Worm (Caenorhabditis elegans) whole organism, L4 larva: ENCODE results near the gene mvk-1.

ENCODE experiments used
- F37D6.2 ChIP-seq: sonication (generic microtip); optimal IDR thresholded peaks from 2 replicates; lab custom pipeline; 2016; ENCODE audit warnings: mild to moderate bottlenecking, missing genetic modification characterization, missing compliant biosample characterization
- F44E2.7 ChIP-seq: fragments of 200-800 bp; sonication (Bioruptor generic); IDR thresholded peaks from 2 replicates; pipeline ENCODE4 v2.1.2; 2022; ENCODE audit warnings: missing genetic modification characterization, missing compliant biosample characterization
- F49E8.2 ChIP-seq: sonication (generic microtip); optimal IDR thresholded peaks from 2 replicates; lab custom pipeline; 2016; ENCODE audit warnings: missing compliant biosample characterization, mild to moderate bottlenecking, missing genetic modification characterization, borderline replicate concordance
- R02D3.7 ChIP-seq: fragments of 150-350 bp; sonication (generic microtip); optimal IDR thresholded peaks from 3 replicates; lab custom pipeline; 2014; ENCODE audit warnings: missing biosample characterization, missing genetic modification characterization
- T20F7.1 ChIP-seq: fragments of 200-800 bp; sonication (Bioruptor generic); optimal IDR thresholded peaks from 2 replicates; lab custom pipeline; 2018; ENCODE audit warnings: mild to moderate bottlenecking, missing genetic modification characterization, missing compliant biosample characterization
- Y5F2A.4 ChIP-seq: fragments of 200-800 bp; sonication (Bioruptor generic); optimal IDR thresholded peaks from 2 replicates; lab custom pipeline; 2018; ENCODE audit warnings: mild to moderate bottlenecking, missing genetic modification characterization, missing compliant biosample characterization
- Y75B8A.6 ChIP-seq: fragments of 200-800 bp; sonication (Bioruptor generic); IDR thresholded peaks from 2 replicates; pipeline ENCODE4 v1.3.6; 2022; ENCODE audit warnings: missing genetic modification reagents, missing genetic modification characterization, missing compliant biosample characterization
- ama-1 ChIP-seq: fragments of 150-350 bp; optimal IDR thresholded peaks from 2 replicates; lab custom pipeline; 2014; ENCODE audit warnings: inconsistent platforms, mixed read lengths
- ceh-28 ChIP-seq: fragments of 150-350 bp; optimal IDR thresholded peaks from 2 replicates; lab custom pipeline; 2014; ENCODE audit warnings: missing biosample characterization, missing genetic modification reagents, missing genetic modification characterization
- ceh-44 ChIP-seq: fragments of 200-800 bp; sonication (Bioruptor generic); IDR thresholded peaks from 2 replicates; pipeline ENCODE4 v1.3.6; 2022; ENCODE audit warnings: missing genetic modification reagents, missing genetic modification characterization, missing compliant biosample characterization
- cey-2 ChIP-seq: sonication (generic microtip); optimal IDR thresholded peaks from 3 replicates; lab custom pipeline; 2017; ENCODE audit warnings: missing genetic modification characterization, mild to moderate bottlenecking, missing compliant biosample characterization, antibody characterized with exemption, borderline replicate concordance; ENCODE audit not compliant: insufficient read depth
- ctbp-1 ChIP-seq: fragments of 200-800 bp; sonication (Bioruptor generic); IDR thresholded peaks from 2 replicates; pipeline ENCODE4 v1.3.6; 2022; ENCODE audit warnings: missing genetic modification reagents, missing genetic modification characterization, missing compliant biosample characterization
- daf-12 ChIP-seq: fragments of 150-350 bp; optimal IDR thresholded peaks from 2 replicates; lab custom pipeline; 2014; ENCODE audit warnings: missing biosample characterization, missing genetic modification reagents, missing genetic modification characterization
- dmd-6 ChIP-seq: fragments of 200-800 bp; sonication (Bioruptor generic); IDR thresholded peaks from 2 replicates; pipeline ENCODE4 v1.3.6; 2022; ENCODE audit warnings: missing genetic modification reagents, missing genetic modification characterization, missing compliant biosample characterization
- dmd-9 ChIP-seq: fragments of 200-800 bp; sonication (Bioruptor generic); IDR thresholded peaks from 2 replicates; pipeline ENCODE4 v1.3.6; 2022; ENCODE audit warnings: missing genetic modification reagents, missing genetic modification characterization, missing compliant biosample characterization
- dve-1 ChIP-seq: sonication (generic microtip); optimal IDR thresholded peaks from 2 replicates; lab custom pipeline; 2017; ENCODE audit warnings: antibody characterized with exemption, mild to moderate bottlenecking, missing genetic modification characterization, missing compliant biosample characterization; ENCODE audit not compliant: insufficient read depth
- egl-27 ChIP-seq: sonication (generic microtip); optimal IDR thresholded peaks from 3 replicates; lab custom pipeline; 2017; ENCODE audit warnings: missing biosample characterization, missing genetic modification reagents, missing genetic modification characterization
- gei-8 ChIP-seq: fragments of 200-800 bp; sonication (Bioruptor generic); optimal IDR thresholded peaks from 2 replicates; lab custom pipeline; 2018; ENCODE audit warnings: mild to moderate bottlenecking, missing genetic modification characterization, missing compliant biosample characterization
- hif-1 ChIP-seq, 2 experiments: sonication (generic microtip); optimal IDR thresholded peaks; 2 replicates each; lab custom pipeline; 2016 to 2017; ENCODE audit warnings: missing compliant biosample characterization in 2 of 2, missing genetic modification characterization in 2 of 2, missing genetic modification reagents in 2 of 2, missing genotype in 2 of 2, mild to moderate bottlenecking in 1 of 2
- hlh-11 ChIP-seq: fragments of 200-800 bp; sonication (Bioruptor generic); optimal IDR thresholded peaks from 2 replicates; lab custom pipeline; 2018; ENCODE audit warnings: mild to moderate bottlenecking, missing genetic modification characterization, missing compliant biosample characterization
- hlh-30 ChIP-seq: sonication (generic microtip); optimal IDR thresholded peaks from 2 replicates; lab custom pipeline; 2017; ENCODE audit warnings: antibody characterized with exemption, mild to moderate bottlenecking, missing genetic modification characterization, missing compliant biosample characterization; ENCODE audit not compliant: insufficient read depth
- jun-1 ChIP-seq: fragments of 150-350 bp; optimal IDR thresholded peaks from 2 replicates; lab custom pipeline; 2014; ENCODE audit warnings: missing biosample characterization, missing genetic modification reagents, missing genetic modification characterization
- lin-1 ChIP-seq: fragments of 200-800 bp; sonication (Bioruptor generic); IDR thresholded peaks from 2 replicates; pipeline ENCODE4 v1.3.6; 2022; ENCODE audit warnings: missing genetic modification reagents, missing genetic modification characterization, missing compliant biosample characterization
- lin-15B ChIP-seq: fragments of 150-350 bp; sonication (generic microtip); optimal IDR thresholded peaks from 3 replicates; lab custom pipeline; 2014; ENCODE audit warnings: missing biosample characterization, missing genetic modification characterization
- lin-38 ChIP-seq: fragments of 200-800 bp; sonication (Bioruptor generic); IDR thresholded peaks from 2 replicates; pipeline ENCODE4 v1.3.6; 2022; ENCODE audit warnings: missing genetic modification reagents, missing genetic modification characterization, missing compliant biosample characterization
- lin-39 ChIP-seq: fragments of 150-350 bp; optimal IDR thresholded peaks from 2 replicates; lab custom pipeline; 2014; ENCODE audit warnings: missing biosample characterization, missing genetic modification reagents, missing genetic modification characterization
- lir-3 ChIP-seq: sonication (generic microtip); optimal IDR thresholded peaks from 2 replicates; lab custom pipeline; 2016; ENCODE audit warnings: mild to moderate bottlenecking, missing genetic modification characterization, missing compliant biosample characterization
- mdl-1 ChIP-seq, 2 experiments: fragments of 150-350 bp in 1 of 2; sonication (generic microtip) in 1 of 2; optimal IDR thresholded peaks; 2 replicates each; lab custom pipeline; 2014 to 2017; ENCODE audit warnings: missing biosample characterization in 2 of 2, missing genetic modification characterization in 2 of 2
- mes-2 ChIP-seq: sonication (generic microtip); optimal IDR thresholded peaks from 2 replicates; lab custom pipeline; 2016; ENCODE audit warnings: missing genotype, mild to moderate bottlenecking, missing genetic modification characterization, missing compliant biosample characterization; ENCODE audit not compliant: poor library complexity, severe bottlenecking
- mxl-2 ChIP-seq: fragments of 200-800 bp; sonication (Bioruptor generic); conservative IDR thresholded peaks from 2 replicates; pipeline ENCODE4 v1.3.6; 2022; ENCODE audit warnings: missing genetic modification reagents, missing genetic modification characterization, missing compliant biosample characterization
- mxl-3 ChIP-seq: fragments of 200-800 bp; sonication (Bioruptor generic); optimal IDR thresholded peaks from 2 replicates; lab custom pipeline; 2018; ENCODE audit warnings: mild to moderate bottlenecking, missing genetic modification characterization, missing compliant biosample characterization
- nhr-11 ChIP-seq: fragments of 150-350 bp; optimal IDR thresholded peaks from 2 replicates; lab custom pipeline; 2014; ENCODE audit warnings: missing biosample characterization, missing genetic modification characterization
- nhr-48 ChIP-seq: sonication (generic microtip); optimal IDR thresholded peaks from 2 replicates; lab custom pipeline; 2016; ENCODE audit warnings: mild to moderate bottlenecking, missing genetic modification characterization, missing compliant biosample characterization
- nhr-6 ChIP-seq: fragments of 150-350 bp; optimal IDR thresholded peaks from 2 replicates; lab custom pipeline; 2014; ENCODE audit warnings: missing biosample characterization, missing genetic modification characterization
- nhr-76 ChIP-seq: fragments of 150-350 bp; optimal IDR thresholded peaks from 2 replicates; lab custom pipeline; 2014; ENCODE audit warnings: missing biosample characterization, missing genetic modification characterization
- nhr-77 ChIP-seq: fragments of 150-350 bp; optimal IDR thresholded peaks from 2 replicates; lab custom pipeline; 2014; ENCODE audit warnings: missing biosample characterization, missing genetic modification characterization
- pha-4 ChIP-seq, 2 experiments: fragments of 150-350 bp in 1 of 2; fragments of 200-800 bp in 1 of 2; sonication (Bioruptor generic) in 1 of 2; IDR thresholded peaks in 1 of 2; optimal IDR thresholded peaks in 1 of 2; 2 replicates each; pipeline versions ENCODE4 v1.3.6 to Lab custom; 2014 to 2022; ENCODE audit warnings: missing genetic modification characterization in 2 of 2, missing genetic modification reagents in 2 of 2, missing biosample characterization in 1 of 2, missing compliant biosample characterization in 1 of 2
- pqm-1 ChIP-seq: sonication (generic microtip); optimal IDR thresholded peaks from 2 replicates; lab custom pipeline; 2017; ENCODE audit warnings: missing biosample characterization, missing genetic modification characterization
- saeg-2 ChIP-seq: fragments of 200-800 bp; sonication (Bioruptor generic); IDR thresholded peaks from 2 replicates; pipeline ENCODE4 v1.3.6; 2022; ENCODE audit warnings: missing genetic modification reagents, missing genetic modification characterization, missing compliant biosample characterization
- skn-1 ChIP-seq: fragments of 150-350 bp; optimal IDR thresholded peaks from 2 replicates; lab custom pipeline; 2014; ENCODE audit warnings: missing biosample characterization, missing genetic modification characterization
- spr-3 ChIP-seq: fragments of 200-800 bp; sonication (Bioruptor generic); optimal IDR thresholded peaks from 2 replicates; lab custom pipeline; 2018; ENCODE audit warnings: mild to moderate bottlenecking, missing genetic modification characterization, missing compliant biosample characterization
- tra-1 ChIP-seq: fragments of 200-800 bp; sonication (Bioruptor generic); IDR thresholded peaks from 2 replicates; pipeline ENCODE4 v1.3.6; 2022; ENCODE audit warnings: missing genetic modification reagents, missing genetic modification characterization, missing compliant biosample characterization
- unc-39 ChIP-seq: sonication (generic microtip); optimal IDR thresholded peaks from 2 replicates; lab custom pipeline; 2017; ENCODE audit warnings: missing biosample characterization, missing genetic modification characterization
- zfp-3 ChIP-seq: fragments of 200-800 bp; sonication (Bioruptor generic); conservative IDR thresholded peaks from 2 replicates; pipeline ENCODE4 v1.3.6; 2022; ENCODE audit warnings: missing genetic modification reagents, missing genetic modification characterization, missing compliant biosample characterization
- ztf-11 ChIP-seq: fragments of 150-350 bp; optimal IDR thresholded peaks from 2 replicates; lab custom pipeline; 2014; ENCODE audit warnings: missing biosample characterization, missing genetic modification characterization
- ztf-7 ChIP-seq: fragments of 150-350 bp; optimal IDR thresholded peaks from 2 replicates; lab custom pipeline; 2014; ENCODE audit warnings: missing biosample characterization, missing genetic modification characterization

mvk-1 gene

DNA sequence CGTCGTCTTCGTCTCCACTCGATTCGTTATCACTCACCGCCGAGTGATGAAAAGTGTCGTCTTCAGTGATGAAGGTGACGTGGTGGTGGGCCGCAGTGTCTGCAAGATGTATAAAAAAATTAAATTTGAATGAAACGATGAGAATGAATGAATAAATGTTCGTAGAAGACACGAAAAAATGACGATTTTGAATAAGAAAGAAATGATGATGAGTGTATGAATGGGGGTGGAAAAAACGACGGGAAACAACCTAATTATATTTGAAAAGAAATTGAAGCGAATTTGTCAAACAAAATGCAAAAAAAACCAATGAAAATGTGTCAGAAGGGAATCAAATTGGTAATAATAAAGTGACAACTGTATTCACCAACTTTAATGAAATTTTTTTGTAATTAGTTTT is at the start of gene mvk-1:
Gene mvk-1 (minus strand): TSS at position 101 of the 400 bp plus-strand sequence.
- TF ChIP-seq hlh-11 (no peak), ztf-11 (tag; lab: Kevin White, UChicago) (no peak), nhr-76 (tag; lab: Kevin White, UChicago) (no peak), ctbp-1 (GFP tag; lab: Robert Waterston, UW) (no peak), hlh-30 (tag; lab: Kevin White, UChicago) (no peak)

DNA sequence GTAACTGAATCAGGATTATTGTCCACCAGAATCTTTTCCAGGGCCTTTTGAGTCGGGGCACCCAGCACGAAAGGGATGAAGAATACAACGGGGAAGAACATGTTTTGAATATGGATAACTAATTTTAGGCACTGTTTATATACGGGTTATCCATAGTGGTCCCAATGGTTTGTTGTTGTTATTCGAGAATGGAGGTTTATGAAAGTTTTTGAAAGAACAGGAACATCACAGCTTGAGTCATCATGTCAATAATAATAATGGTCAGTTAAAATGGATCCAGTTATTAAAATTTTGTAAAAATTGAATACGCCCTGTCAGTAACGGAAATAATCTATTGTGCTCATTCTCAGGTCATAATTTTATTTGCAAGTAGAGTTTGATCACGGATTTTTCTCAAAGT is 47.0 kb upstream of the mvk-1 start, which contains the start of gene nas-28:
Gene nas-28 (minus strand): TSS at position 101 of the 400 bp plus-strand sequence.
- TF ChIP-seq egl-27 (tag; lab: Kevin White, UChicago) (no peak), daf-12 (tag; lab: Kevin White, UChicago) (no peak), ztf-7 (no peak), skn-1 (tag; lab: Kevin White, UChicago) (no peak), nhr-6 (tag; lab: Kevin White, UChicago) (no peak), ceh-44 (GFP tag; lab: Robert Waterston, UW) (no peak), pqm-1 (no peak), dmd-6 (GFP tag; lab: Robert Waterston, UW) (no peak), mxl-2 (GFP tag; lab: Robert Waterston, UW) (no peak), saeg-2 (no peak), ctbp-1 (GFP tag; lab: Robert Waterston, UW) (no peak), ceh-28 (tag; lab: Kevin White, UChicago) (no peak), lin-15B (tag; lab: Kevin White, UChicago) (no peak), spr-3 (GFP tag; lab: Kevin White, UChicago) (no peak), T20F7.1 (GFP tag; lab: Kevin White, UChicago) (no peak), pha-4 (GFP tag; IDR thresholded peaks at IDR 0.05; lab: Robert Waterston, UW) (no peak), pha-4 (tag; optimal IDR thresholded peaks at IDR 0.05; lab: Kevin White, UChicago) (no peak), nhr-11 (no peak)

DNA sequence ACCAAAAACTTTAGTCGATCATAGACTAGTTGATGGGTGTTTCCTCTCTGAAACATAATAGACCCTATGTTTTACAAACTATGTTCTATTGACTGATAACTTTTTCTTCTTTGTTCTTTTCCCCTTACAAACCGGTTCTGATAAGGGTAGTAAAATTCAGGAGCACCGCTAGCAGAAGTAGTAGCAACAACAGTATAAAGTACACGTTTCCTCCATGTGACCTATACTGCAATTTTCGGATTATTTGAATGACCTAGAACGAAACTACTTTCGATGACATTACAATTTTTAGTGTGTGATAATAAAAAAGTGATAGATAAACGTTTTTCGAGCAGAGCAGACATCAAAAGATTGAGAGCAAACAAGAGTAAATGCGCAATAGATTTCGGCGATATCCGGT is 44.2 kb upstream of the mvk-1 start:
- TF ChIP-seq hif-1 (tag; optimal IDR thresholded peaks at IDR 0.05; lab: Kevin White, UChicago), result no peak
- no peak for TF ChIP-seq mes-2 (tag; lab: Kevin White, UChicago)
- TF ChIP-seq tra-1 (GFP tag; lab: Robert Waterston, UW), result 0 out of 2 replicates have a peak, but pooled peaks have one; percentile 20
- TF ChIP-seq Y75B8A.6 (GFP tag; lab: Robert Waterston, UW), result no peak
- no peak for TF ChIP-seq cey-2 (tag; lab: Kevin White, UChicago)
- TF ChIP-seq R02D3.7 (tag; lab: Kevin White, UChicago), result no peak
- no peak for TF ChIP-seq F37D6.2 (tag; lab: Kevin White, UChicago)
- peak; percentile 48; the same call in 1 of the 2 replicates for TF ChIP-seq lin-1
- no peak for TF ChIP-seq Y5F2A.4
- TF ChIP-seq lin-39 (tag; lab: Kevin White, UChicago), result no peak
- TF ChIP-seq pqm-1, result peak; percentile 67
- peak; percentile 20 for TF ChIP-seq nhr-77 (tag; lab: Kevin White, UChicago)
- no peak for TF ChIP-seq zfp-3 (GFP tag; lab: Robert Waterston, UW)
- TF ChIP-seq dve-1 (tag; lab: Kevin White, UChicago), result peak; percentile 89
- TF ChIP-seq lin-38 (GFP tag; lab: Robert Waterston, UW), result no peak
- no peak for TF ChIP-seq T20F7.1 (GFP tag; lab: Kevin White, UChicago)
- TF ChIP-seq jun-1 (tag; lab: Kevin White, UChicago), result no peak
- TF ChIP-seq dmd-6 (GFP tag; lab: Robert Waterston, UW), result peak; percentile 78
- TF ChIP-seq hlh-30 (tag; lab: Kevin White, UChicago), result peak; percentile 5
- TF ChIP-seq lir-3 (tag; lab: Kevin White, UChicago), result no peak
- TF ChIP-seq F44E2.7, result no peak
- peak; percentile 78 for TF ChIP-seq hlh-11
- no peak for TF ChIP-seq F49E8.2 (tag; lab: Kevin White, UChicago)
- TF ChIP-seq mdl-1 (tag; optimal IDR thresholded peaks at IDR 0.05; lab: Kevin White, UChicago), result peak in 1 of 2 experiments; percentile 64
- no peak for TF ChIP-seq ama-1 (lab: Kevin White, UChicago)
- TF ChIP-seq nhr-48 (tag; lab: Kevin White, UChicago), result peak; percentile 35
- TF ChIP-seq mxl-3, result peak; percentile 4
- TF ChIP-seq gei-8 (GFP tag; lab: Kevin White, UChicago), result no peak
- no peak for TF ChIP-seq dmd-9 (GFP tag; lab: Robert Waterston, UW)
- no peak for TF ChIP-seq skn-1 (tag; lab: Kevin White, UChicago)
- no peak for TF ChIP-seq unc-39 (tag; lab: Kevin White, UChicago)
